Fruit fly (Drosophila melanogaster) whole organism: ENCODE measurements around the gene vrs.

Source experiments
- CG8478 ChIP-seq: fragments of >200 bp; optimal IDR thresholded peaks from 2 replicates; lab custom pipeline; 2018; ENCODE audit warnings: inconsistent platforms
- Dll ChIP-seq: fragments of >200 bp; optimal IDR thresholded peaks from 2 replicates; lab custom pipeline; 2017
- EcR ChIP-seq, 2 experiments: fragments of >200 bp; optimal IDR thresholded peaks; 2 replicates each; lab custom pipeline; 2017; ENCODE audit warnings: missing biosample characterization in 2 of 2, missing genetic modification characterization in 2 of 2, missing genetic modification reagents in 2 of 2
- pan ChIP-seq: fragments of >200 bp; optimal IDR thresholded peaks from 2 replicates; lab custom pipeline; 2017
- psq ChIP-seq: fragments of >200 bp; optimal IDR thresholded peaks from 2 replicates; lab custom pipeline; 2017
- usp ChIP-seq: fragments of >200 bp; optimal IDR thresholded peaks from 2 replicates; lab custom pipeline; 2017; ENCODE audit warnings: missing biosample characterization, missing genetic modification characterization, mixed read lengths

DNA sequence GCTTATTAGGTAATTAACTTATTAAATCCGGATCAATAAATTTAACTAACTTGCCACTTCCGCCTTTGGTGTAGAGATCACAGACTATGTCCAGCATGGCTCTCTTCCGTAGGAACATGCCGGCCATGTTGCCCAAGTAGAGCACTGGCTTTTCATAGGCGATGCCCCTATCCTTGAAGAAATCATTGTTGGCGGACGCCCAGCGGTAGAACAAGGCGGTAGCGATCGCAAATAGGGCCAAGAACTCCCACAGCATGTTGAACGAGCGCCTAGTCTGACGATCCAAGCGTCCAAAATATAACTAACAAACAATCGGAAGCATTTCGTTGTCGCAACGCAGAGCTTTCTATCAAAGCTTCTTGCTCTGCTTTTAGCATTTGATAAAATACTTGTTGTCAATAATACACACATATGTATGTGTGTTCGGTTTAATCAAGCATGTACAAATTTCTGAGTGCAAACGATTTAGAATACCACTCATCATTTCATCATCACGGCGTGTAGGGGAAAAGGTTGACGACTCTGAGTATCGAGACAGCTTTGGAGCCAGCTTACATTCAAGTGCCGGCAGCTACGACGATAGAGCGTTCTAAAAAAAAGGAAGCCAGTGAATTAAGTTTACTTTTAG, 48.7 kb upstream of the vrs start, which contains the start of gene Cyp9f3:
- TF ChIP-seq psq (lab: Kevin White, UChicago) (no peak), Dll (lab: Kevin White, UChicago) (no peak), CG8478 (lab: Kevin White, UChicago) (no peak), EcR (GFP tag; optimal IDR thresholded peaks at IDR 0.05; lab: Kevin White, UChicago) (no peak), usp (GFP tag; lab: Kevin White, UChicago) (no peak), pan (no peak)
